Worm (Caenorhabditis elegans): ENCODE data around the gene Y46D2A.3.

DNA sequence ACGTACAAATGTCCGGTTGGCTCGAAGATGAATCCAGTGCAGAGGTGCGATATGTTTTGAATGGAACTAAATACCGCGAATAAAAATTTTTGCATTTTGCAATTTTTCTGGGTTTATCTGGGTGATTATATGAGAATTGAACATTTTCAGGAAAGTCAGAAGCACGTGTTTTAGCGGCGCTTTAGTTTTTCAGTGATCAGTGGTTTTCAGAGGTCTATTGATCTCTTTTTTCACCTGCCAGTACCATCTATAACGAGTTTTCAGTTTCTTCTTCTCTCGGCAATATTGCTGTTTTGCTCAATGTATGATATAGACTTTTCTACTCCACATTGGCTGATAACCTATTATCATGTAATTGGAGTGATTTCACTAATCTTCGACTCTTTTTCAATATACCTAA is 39.9 kb downstream of the Y46D2A.3 start, which contains the start of gene sri-63:
- no peak for TF ChIP-seq cog-1 (tag; optimal IDR thresholded peaks at IDR 0.05)
- no peak for TF ChIP-seq ztf-29 (GFP tag; IDR thresholded peaks at IDR 0.05)
- TF ChIP-seq tab-1 (GFP tag; IDR thresholded peaks at IDR 0.05) = no peak

Data from whole organism, midembryonic.